Fruit fly (Drosophila melanogaster) whole organism, embryonic: ENCODE results near the gene Scgbeta.
"Not testable (repeated sequence)": the region's sequence is repeated elsewhere in the genome, so short reads cannot be mapped to it uniquely, and the experiment has no call there.

ENCODE experiments used
- BEAF-32 ChIP-seq: fragments of 200-800 bp; sonication (Bioruptor generic); optimal IDR thresholded peaks from 3 replicates; lab custom pipeline; 2017; ENCODE audit warnings: missing biosample characterization, missing genetic modification characterization, mild to moderate bottlenecking, moderate library complexity, missing genetic modification reagents
- CG10959 ChIP-seq: fragments of 200-800 bp; sonication (Bioruptor generic); IDR thresholded peaks from 2 replicates; pipeline ENCODE4 v1.3.6; 2022; ENCODE audit warnings: missing biosample characterization, missing genetic modification characterization
- CG11093 ChIP-seq: fragments of 200-800 bp; sonication (Bioruptor generic); IDR thresholded peaks from 3 replicates; pipeline ENCODE4 v1.3.6; 2022; ENCODE audit warnings: missing biosample characterization, missing genetic modification characterization
- CG12299 ChIP-seq: fragments of 200-800 bp; sonication (Bioruptor generic); optimal IDR thresholded peaks from 2 replicates; lab custom pipeline; 2018; ENCODE audit warnings: missing biosample characterization, mild to moderate bottlenecking, missing genetic modification characterization
- CG16779 ChIP-seq: fragments of 200-800 bp; sonication (Bioruptor generic); IDR thresholded peaks from 2 replicates; pipeline ENCODE4 v1.3.6; 2022; ENCODE audit warnings: missing biosample characterization, missing genetic modification characterization
- CG17829 ChIP-seq: fragments of 200-800 bp; optimal IDR thresholded peaks from 2 replicates; lab custom pipeline; 2019; ENCODE audit warnings: missing biosample characterization, mild to moderate bottlenecking, missing genetic modification characterization, moderate library complexity
- CG30020 ChIP-seq: fragments of 200-800 bp; optimal IDR thresholded peaks from 2 replicates; lab custom pipeline; 2019; ENCODE audit warnings: missing biosample characterization, mild to moderate bottlenecking, missing genetic modification characterization, moderate library complexity
- CG3163 ChIP-seq: fragments of 200-800 bp; sonication (Bioruptor generic); optimal IDR thresholded peaks from 3 replicates; lab custom pipeline; 2016; ENCODE audit warnings: missing biosample characterization, missing genetic modification characterization
- CG6791 ChIP-seq: fragments of 200-800 bp; sonication (Bioruptor generic); IDR thresholded peaks from 3 replicates; pipeline ENCODE4 v1.3.6; 2022; ENCODE audit warnings: missing biosample characterization, missing genetic modification characterization; ENCODE audit not compliant: partially characterized antibody
- D19A ChIP-seq: fragments of 200-800 bp; optimal IDR thresholded peaks from 3 replicates; lab custom pipeline; 2019; ENCODE audit warnings: missing biosample characterization, mild to moderate bottlenecking, missing genetic modification characterization, moderate library complexity
- Fer2 ChIP-seq: fragments of 200-800 bp; sonication (Bioruptor generic); optimal IDR thresholded peaks from 2 replicates; lab custom pipeline; 2018; ENCODE audit warnings: missing biosample characterization, mild to moderate bottlenecking, missing genetic modification characterization, moderate library complexity
- H2.0 ChIP-seq: fragments of 200-800 bp; sonication (Bioruptor generic); IDR thresholded peaks from 2 replicates; pipeline ENCODE4 v1.3.6; 2022; ENCODE audit warnings: missing biosample characterization, missing genetic modification characterization
- HLH4C ChIP-seq: fragments of 200-800 bp; sonication (Bioruptor generic); IDR thresholded peaks from 3 replicates; pipeline ENCODE4 v1.3.6; 2022; ENCODE audit warnings: missing biosample characterization, missing genetic modification characterization; ENCODE audit not compliant: partially characterized antibody
- MBD-R2 ChIP-seq: fragments of 200-800 bp; sonication (Bioruptor generic); IDR thresholded peaks from 2 replicates; pipeline ENCODE4 v1.3.6; 2022; ENCODE audit warnings: missing biosample characterization, missing genetic modification characterization
- MESR4 ChIP-seq: fragments of 200-800 bp; sonication (Bioruptor generic); optimal IDR thresholded peaks from 2 replicates; lab custom pipeline; 2018; ENCODE audit warnings: missing biosample characterization, mild to moderate bottlenecking, missing genetic modification characterization, moderate library complexity
- Mes4 ChIP-seq: fragments of 200-800 bp; sonication (Bioruptor generic); optimal IDR thresholded peaks from 2 replicates; lab custom pipeline; 2016; ENCODE audit warnings: missing biosample characterization, missing genetic modification characterization
- Pdp1 ChIP-seq, 2 experiments: fragments of 200-800 bp; sonication (Bioruptor generic); optimal IDR thresholded peaks; 3 replicates each; lab custom pipeline; 2016; ENCODE audit warnings: missing biosample characterization in 2 of 2, missing genetic modification characterization in 2 of 2, mild to moderate bottlenecking in 1 of 2, moderate library complexity in 1 of 2
- Poxn ChIP-seq: fragments of 200-800 bp; sonication (Bioruptor generic); IDR thresholded peaks from 2 replicates; pipeline ENCODE4 v1.3.6; 2022; ENCODE audit warnings: missing biosample characterization, missing genetic modification characterization
- Scr ChIP-seq: fragments of 200-800 bp; sonication (Bioruptor generic); IDR thresholded peaks from 2 replicates; pipeline ENCODE4 v1.3.6; 2022; ENCODE audit warnings: missing biosample characterization, missing genetic modification characterization; ENCODE audit not compliant: partially characterized antibody
- Sry-δ ChIP-seq: fragments of 200-800 bp; sonication (Bioruptor generic); optimal IDR thresholded peaks from 2 replicates; lab custom pipeline; 2016; ENCODE audit warnings: missing biosample characterization, missing genetic modification characterization
- Trl ChIP-seq, 3 experiments: fragments of >200 bp in 2 of 3; fragments of 200-800 bp in 1 of 3; sonication (Bioruptor generic) in 1 of 3; optimal IDR thresholded peaks; 2 replicates in 1 of 3; 3 replicates in 2 of 3; lab custom pipeline; 2016 to 2017; ENCODE audit warnings: missing biosample characterization in 1 of 3, missing genetic modification characterization in 1 of 3
- Xrp1 ChIP-seq: fragments of 200-800 bp; sonication (Bioruptor generic); IDR thresholded peaks from 2 replicates; pipeline ENCODE4 v1.3.6; 2022; ENCODE audit warnings: missing biosample characterization, missing genetic modification characterization
- YL-1 ChIP-seq: fragments of 200-800 bp; sonication (Bioruptor generic); optimal IDR thresholded peaks from 3 replicates; lab custom pipeline; 2017; ENCODE audit warnings: missing biosample characterization, mild to moderate bottlenecking, missing genetic modification characterization
- ara ChIP-seq: fragments of 200-800 bp; sonication (Bioruptor generic); IDR thresholded peaks from 2 replicates; pipeline ENCODE4 v1.3.6; 2022; ENCODE audit warnings: missing biosample characterization, missing genetic modification characterization
- bbx ChIP-seq: fragments of 200-800 bp; sonication (Bioruptor generic); IDR thresholded peaks from 2 replicates; pipeline ENCODE4 v1.3.6; 2022; ENCODE audit warnings: missing biosample characterization, missing genetic modification characterization; ENCODE audit not compliant: partially characterized antibody
- bigmax ChIP-seq: fragments of 200-800 bp; sonication (Bioruptor generic); optimal IDR thresholded peaks from 2 replicates; lab custom pipeline; 2018; ENCODE audit warnings: missing biosample characterization, mild to moderate bottlenecking, missing genetic modification characterization
- cg ChIP-seq: fragments of 200-800 bp; sonication (Bioruptor generic); optimal IDR thresholded peaks from 3 replicates; lab custom pipeline; 2019; ENCODE audit warnings: missing biosample characterization, mild to moderate bottlenecking, missing genetic modification characterization, moderate library complexity
- chif ChIP-seq, 2 experiments: fragments of 200-800 bp; sonication (Bioruptor generic); optimal IDR thresholded peaks; 3 replicates each; lab custom pipeline; 2016; ENCODE audit warnings: missing biosample characterization in 2 of 2, missing genetic modification characterization in 2 of 2
- gfzf ChIP-seq: fragments of 200-800 bp; sonication (Bioruptor generic); optimal IDR thresholded peaks from 2 replicates; lab custom pipeline; 2016; ENCODE audit warnings: missing biosample characterization, mild to moderate bottlenecking, missing genetic modification characterization, moderate library complexity
- grau ChIP-seq: fragments of 200-800 bp; optimal IDR thresholded peaks from 3 replicates; lab custom pipeline; 2019; ENCODE audit warnings: missing biosample characterization, mild to moderate bottlenecking, missing genetic modification characterization, moderate library complexity
- hkb ChIP-seq, 2 experiments: fragments of 200-800 bp in 1 of 2; fragments of >200 bp in 1 of 2; sonication (Bioruptor generic) in 1 of 2; IDR thresholded peaks in 1 of 2; optimal IDR thresholded peaks in 1 of 2; 2 replicates each; pipeline versions ENCODE4 v1.3.6 to Lab custom; 2017 to 2022; ENCODE audit warnings: missing biosample characterization in 1 of 2, missing genetic modification characterization in 1 of 2
- insv ChIP-seq, 2 experiments: fragments of 200-800 bp; sonication (Bioruptor generic); optimal IDR thresholded peaks; 3 replicates each; lab custom pipeline; 2016 to 2018; ENCODE audit warnings: missing biosample characterization in 2 of 2, missing genetic modification characterization in 2 of 2
- lola ChIP-seq, 3 experiments: fragments of >200 bp in 2 of 3; fragments of 200-800 bp in 1 of 3; sonication (Bioruptor generic) in 1 of 3; optimal IDR thresholded peaks; 2 replicates each; lab custom pipeline; 2017 to 2019; ENCODE audit warnings: missing biosample characterization in 3 of 3, missing genetic modification characterization in 3 of 3, mild to moderate bottlenecking in 1 of 3, moderate library complexity in 1 of 3
- nmo ChIP-seq: fragments of 200-800 bp; sonication (Bioruptor generic); optimal IDR thresholded peaks from 2 replicates; lab custom pipeline; 2018; ENCODE audit warnings: missing biosample characterization, mild to moderate bottlenecking, missing genetic modification characterization, moderate library complexity
- onecut ChIP-seq: fragments of 200-800 bp; sonication (Bioruptor generic); IDR thresholded peaks from 2 replicates; pipeline ENCODE4 v1.3.6; 2022; ENCODE audit warnings: missing biosample characterization, missing genetic modification characterization
- prd ChIP-seq, 3 experiments: fragments of >200 bp in 2 of 3; fragments of 200-800 bp in 1 of 3; sonication (Bioruptor generic) in 1 of 3; optimal IDR thresholded peaks in 2 of 3; IDR thresholded peaks in 1 of 3; 2 replicates in 2 of 3; 3 replicates in 1 of 3; pipeline versions ENCODE4 v1.3.6 to Lab custom; 2017 to 2022; ENCODE audit warnings: missing biosample characterization in 1 of 3, missing genetic modification characterization in 1 of 3
- pros ChIP-seq: fragments of 200-800 bp; sonication (Bioruptor generic); optimal IDR thresholded peaks from 3 replicates; lab custom pipeline; 2019; ENCODE audit warnings: missing biosample characterization, mild to moderate bottlenecking, missing genetic modification characterization, moderate library complexity
- tna ChIP-seq: fragments of 200-800 bp; sonication (Bioruptor generic); IDR thresholded peaks from 2 replicates; pipeline ENCODE4 v1.3.6; 2022; ENCODE audit warnings: missing biosample characterization, missing genetic modification characterization; ENCODE audit not compliant: partially characterized antibody
- z ChIP-seq: fragments of 200-800 bp; sonication (Bioruptor generic); IDR thresholded peaks from 3 replicates; pipeline ENCODE4 v1.3.6; 2022; ENCODE audit warnings: missing biosample characterization, missing genetic modification characterization

Gene Scgbeta

DNA sequence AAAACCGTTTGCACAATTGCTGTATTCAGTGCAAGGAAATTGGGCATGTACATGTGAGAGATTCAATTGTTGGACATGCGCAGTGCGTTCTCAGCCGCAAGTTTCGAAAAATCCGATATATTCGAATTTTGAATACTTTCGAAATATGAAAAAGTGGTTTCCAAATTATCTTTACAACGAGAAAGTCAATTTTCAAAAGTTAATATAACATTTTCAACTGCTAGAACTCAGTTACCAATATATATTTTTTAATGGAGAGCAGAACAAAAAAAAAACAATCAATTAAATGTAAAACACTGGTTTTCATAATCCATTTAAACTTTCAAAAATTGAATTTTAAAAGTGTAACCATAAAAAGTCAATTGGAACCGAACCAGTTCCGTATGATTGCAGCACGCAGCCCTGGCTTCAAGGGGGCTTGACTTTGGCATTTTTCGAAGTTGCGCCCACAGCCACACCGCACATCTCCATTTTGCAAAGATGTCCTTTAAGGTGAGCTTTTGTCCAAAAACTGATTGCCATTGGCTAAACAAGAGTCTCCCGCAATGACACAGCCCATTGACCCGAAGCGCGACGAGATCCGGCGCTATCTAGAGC lies at the start of gene Scgbeta, which contains the start of gene CG17202 (continued):
- TF ChIP-seq Pdp1 (GFP tag; optimal IDR thresholded peaks at IDR 0.05; lab: Kevin White, UChicago) = no peak
- TF ChIP-seq, all 482 proteins: peak for 79

DNA sequence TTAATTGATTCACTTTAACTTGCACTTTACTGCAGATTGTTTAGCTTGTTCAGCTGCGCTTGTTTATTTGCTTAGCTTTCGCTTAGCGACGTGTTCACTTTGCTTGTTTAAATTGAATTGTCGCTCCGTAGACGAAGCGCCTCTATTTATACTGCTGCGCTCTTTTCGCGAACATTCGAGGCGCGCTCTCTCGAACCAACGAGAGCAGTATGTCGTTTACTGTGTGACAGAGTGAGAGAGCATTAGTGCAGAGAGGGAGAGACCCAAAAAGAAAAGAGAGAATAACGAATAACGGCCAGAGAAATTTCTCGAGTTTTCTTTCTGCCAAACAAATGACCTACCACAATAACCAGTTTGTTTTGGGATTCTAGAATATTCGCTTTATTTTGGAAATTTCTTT lies 45.4 kb upstream of the Scgbeta start, which contains the start of gene Hsp70Ba:
TSS of gene Hsp70Ba (minus strand) at position 102 of the 400 bp plus-strand sequence.
- TF ChIP-seq onecut (GFP tag; lab: Robert Waterston, UW) = peak; percentile 66
- TF ChIP-seq Trl (optimal IDR thresholded peaks at IDR 0.05; lab: Kevin White, UChicago) = peak in 1 of 2 experiments; percentile 70
- not testable (repeated sequence) for TF ChIP-seq Trl (GFP tag; optimal IDR thresholded peaks at IDR 0.05; lab: Kevin White, UChicago)

DNA sequence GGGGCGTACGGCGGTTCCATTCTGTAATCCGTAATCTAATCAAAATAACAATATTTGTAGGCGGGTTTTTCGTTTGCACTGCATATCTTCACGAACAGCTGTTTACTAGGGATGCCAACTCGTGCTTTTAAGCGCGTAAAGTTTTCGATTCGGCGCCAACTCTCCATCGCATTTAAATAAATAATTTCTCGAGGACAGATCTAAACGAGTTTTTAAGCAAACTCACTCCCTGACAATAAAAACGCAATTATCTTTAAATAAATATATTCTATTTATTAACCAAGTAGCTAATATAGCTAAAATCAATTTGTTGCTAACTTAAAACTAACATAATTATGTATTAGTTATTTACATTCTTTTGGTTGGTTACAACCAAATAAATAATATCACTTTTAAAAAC lies 43.0 kb upstream of the Scgbeta start, which contains the start of gene CG5608:
TSS of gene CG5608 (minus strand) at position 101 of the 400 bp plus-strand sequence.
- TF ChIP-seq Xrp1 (GFP tag; lab: Robert Waterston, UW); Poxn (GFP tag; lab: Robert Waterston, UW); chif (GFP tag; optimal IDR thresholded peaks at IDR 0.05; lab: Kevin White, UChicago): not testable (repeated sequence)

DNA sequence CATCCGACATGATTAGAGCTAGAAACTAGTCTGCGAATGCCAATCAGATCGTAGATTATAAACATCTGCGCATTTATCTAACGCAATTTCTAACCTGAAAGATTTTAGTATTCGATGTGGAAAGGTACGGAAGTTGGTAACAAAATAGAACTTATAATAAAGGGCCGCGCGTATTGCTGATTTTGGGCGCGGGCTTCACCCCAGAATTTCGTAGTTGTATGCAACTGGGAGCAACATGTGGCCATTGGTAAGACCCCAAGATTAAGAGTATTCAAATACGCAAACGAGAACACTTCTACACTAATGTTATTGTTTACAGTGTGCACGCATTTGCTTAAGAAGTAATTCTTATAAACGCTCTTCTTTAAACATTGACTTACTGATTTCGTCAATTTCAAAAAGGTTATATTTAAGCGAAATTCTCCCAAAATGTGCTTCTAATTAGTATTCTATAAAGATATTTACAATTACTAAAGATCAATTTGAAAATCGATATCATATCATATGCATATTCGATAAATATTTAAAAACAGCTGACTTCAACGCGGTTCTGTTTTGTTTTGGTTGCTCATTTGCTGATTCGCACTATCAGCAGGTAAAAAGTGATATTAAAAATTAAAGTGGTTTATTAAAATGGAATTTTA lies 37.8 kb upstream of the Scgbeta start, which contains the start of the genes CG5961 and Polr3C:
TSS of gene CG5961 (minus strand) at position 416 of the 644 bp plus-strand sequence.
TSS of gene Polr3C (plus strand) at position 536 of the 644 bp plus-strand sequence.
- TF ChIP-seq insv (GFP tag; optimal IDR thresholded peaks at IDR 0.05; lab: Kevin White, UChicago) = peak in 1 of 2 experiments; percentile 38
- TF ChIP-seq CG17829 (tag; lab: Kevin White, UChicago) = peak; percentile 10
- TF ChIP-seq CG6791 (GFP tag; lab: Robert Waterston, UW) = 0 out of 3 replicates have a peak, but pooled peaks have one; percentile 19
- TF ChIP-seq z (GFP tag; lab: Robert Waterston, UW) = no peak
- no peak for TF ChIP-seq hkb (optimal IDR thresholded peaks at IDR 0.05; lab: Kevin White, UChicago)
- TF ChIP-seq hkb (GFP tag; IDR thresholded peaks at IDR 0.05; lab: Robert Waterston, UW) = no peak
- TF ChIP-seq CG10959 (GFP tag; lab: Robert Waterston, UW) = no peak
- TF ChIP-seq CG30020 (tag; lab: Kevin White, UChicago) = peak; percentile 13
- peak; percentile 74 for TF ChIP-seq bigmax (GFP tag; lab: Kevin White, UChicago)
- peak; percentile 14 for TF ChIP-seq pros (GFP tag; lab: Kevin White, UChicago)
- peak; percentile 61 for TF ChIP-seq D19A (tag; lab: Kevin White, UChicago)
- peak; percentile 17 for TF ChIP-seq Scr
- TF ChIP-seq Mes4 (GFP tag; lab: Kevin White, UChicago) = no peak
- TF ChIP-seq CG16779 = no peak
- peak; percentile 35 for TF ChIP-seq CG3163
- peak; percentile 71 for TF ChIP-seq gfzf (GFP tag; lab: Kevin White, UChicago)
- peak; percentile 51 for TF ChIP-seq BEAF-32
- TF ChIP-seq bbx (GFP tag; lab: Robert Waterston, UW) = 0 out of 2 replicates have a peak, but pooled peaks have one; percentile 31
- TF ChIP-seq MESR4 (GFP tag; lab: Kevin White, UChicago) = peak; percentile 71
- TF ChIP-seq MBD-R2 (GFP tag; lab: Robert Waterston, UW) = peak; percentile 69
- TF ChIP-seq Sry-δ (GFP tag; lab: Kevin White, UChicago) = peak; percentile 41
- no peak for TF ChIP-seq CG11093
- TF ChIP-seq YL-1 (GFP tag; lab: Kevin White, UChicago) = peak; percentile 65
- TF ChIP-seq Fer2 = no peak
- TF ChIP-seq lola (GFP tag; optimal IDR thresholded peaks at IDR 0.05; lab: Kevin White, UChicago) = no peak
- TF ChIP-seq ara (GFP tag; lab: Robert Waterston, UW) = no peak
- peak; percentile 29 for TF ChIP-seq cg (GFP tag; lab: Kevin White, UChicago)
- TF ChIP-seq HLH4C (GFP tag; lab: Robert Waterston, UW) = peak; percentile 33; the same call in 2 of the 3 replicates
- TF ChIP-seq prd (optimal IDR thresholded peaks at IDR 0.05; lab: Kevin White, UChicago) = no peak
- no peak for TF ChIP-seq prd (GFP tag; IDR thresholded peaks at IDR 0.05; lab: Robert Waterston, UW)
- TF ChIP-seq grau (tag; lab: Kevin White, UChicago) = no peak
- no peak for TF ChIP-seq H2.0
- TF ChIP-seq nmo (GFP tag; lab: Kevin White, UChicago) = peak; percentile 42
- no peak for TF ChIP-seq CG12299 (tag; lab: Kevin White, UChicago)
- no peak for TF ChIP-seq tna
